Fruit fly (Drosophila melanogaster) whole organism, pupa: ENCODE results near the gene Lamtor1.

Source experiments
- CG10348 ChIP-seq: fragments of 200-800 bp; sonication (Bioruptor generic); IDR thresholded peaks from 2 replicates; pipeline ENCODE4 v1.3.6; 2022; ENCODE audit warnings: missing biosample characterization, missing genetic modification characterization
- CG12605 ChIP-seq: fragments of 200-800 bp; sonication (Bioruptor generic); IDR thresholded peaks from 2 replicates; pipeline ENCODE4 v1.3.6; 2022; ENCODE audit warnings: missing biosample characterization, missing genetic modification characterization
- CG13204 ChIP-seq: fragments of 200-800 bp; sonication (Bioruptor generic); optimal IDR thresholded peaks from 2 replicates; lab custom pipeline; 2018; ENCODE audit warnings: missing biosample characterization, mild to moderate bottlenecking, missing genetic modification characterization, moderate library complexity
- CG14655 ChIP-seq: fragments of 200-800 bp; sonication (Bioruptor generic); optimal IDR thresholded peaks from 3 replicates; lab custom pipeline; 2017; ENCODE audit warnings: mild to moderate bottlenecking, missing biosample characterization, missing genetic modification reagents, missing genetic modification characterization
- CG15710 ChIP-seq: fragments of 200-800 bp; sonication (Bioruptor generic); optimal IDR thresholded peaks from 2 replicates; lab custom pipeline; 2018; ENCODE audit warnings: missing biosample characterization, mild to moderate bottlenecking, missing genetic modification characterization, moderate library complexity
- CG17806 ChIP-seq: fragments of 200-800 bp; sonication (Bioruptor generic); optimal IDR thresholded peaks from 2 replicates; lab custom pipeline; 2018; ENCODE audit warnings: missing biosample characterization, mild to moderate bottlenecking, missing genetic modification characterization, moderate library complexity
- CG32121 ChIP-seq: fragments of 200-800 bp; sonication (Bioruptor generic); IDR thresholded peaks from 2 replicates; pipeline ENCODE4 v1.3.6; 2022; ENCODE audit warnings: missing biosample characterization, missing genetic modification characterization
- CG34367 ChIP-seq: fragments of 200-800 bp; sonication (Bioruptor generic); optimal IDR thresholded peaks from 2 replicates; lab custom pipeline; 2018; ENCODE audit warnings: missing biosample characterization, mild to moderate bottlenecking, missing genetic modification characterization
- CG4496 ChIP-seq: fragments of 200-800 bp; sonication (Bioruptor generic); IDR thresholded peaks from 3 replicates; pipeline ENCODE4 v1.3.6; 2022; ENCODE audit warnings: missing biosample characterization, missing genetic modification characterization
- CG8159 ChIP-seq: fragments of 200-800 bp; sonication (Bioruptor generic); optimal IDR thresholded peaks from 3 replicates; lab custom pipeline; 2018; ENCODE audit warnings: missing biosample characterization, mild to moderate bottlenecking, missing genetic modification characterization, moderate library complexity
- CG8301 ChIP-seq: fragments of 200-800 bp; sonication (Bioruptor generic); optimal IDR thresholded peaks from 2 replicates; lab custom pipeline; 2018; ENCODE audit warnings: missing biosample characterization, mild to moderate bottlenecking, missing genetic modification characterization
- CG9948 ChIP-seq: fragments of 200-800 bp; sonication (Bioruptor generic); optimal IDR thresholded peaks from 2 replicates; lab custom pipeline; 2018; ENCODE audit warnings: missing biosample characterization, mild to moderate bottlenecking, missing genetic modification characterization, moderate library complexity
- D1 ChIP-seq: fragments of 200-800 bp; sonication (Bioruptor generic); optimal IDR thresholded peaks from 2 replicates; lab custom pipeline; 2018; ENCODE audit warnings: missing biosample characterization, mild to moderate bottlenecking, missing genetic modification characterization, moderate library complexity
- EcR ChIP-seq: fragments of 200-800 bp; sonication (Bioruptor generic); optimal IDR thresholded peaks from 3 replicates; lab custom pipeline; 2019; ENCODE audit warnings: missing biosample characterization, missing genetic modification characterization, mild to moderate bottlenecking, moderate library complexity, missing genetic modification reagents
- Ets98B ChIP-seq: fragments of 200-800 bp; sonication (Bioruptor generic); IDR thresholded peaks from 2 replicates; pipeline ENCODE4 v1.3.6; 2022; ENCODE audit warnings: missing biosample characterization, missing genetic modification characterization
- Pif1A ChIP-seq: fragments of 200-800 bp; sonication (Bioruptor generic); optimal IDR thresholded peaks from 3 replicates; lab custom pipeline; 2016; ENCODE audit warnings: missing biosample characterization, missing genetic modification characterization
- Pif1B ChIP-seq: fragments of 200-800 bp; sonication (Bioruptor generic); optimal IDR thresholded peaks from 3 replicates; lab custom pipeline; 2016; ENCODE audit warnings: missing biosample characterization, missing genetic modification characterization
- Snoo ChIP-seq: fragments of 200-800 bp; sonication (Bioruptor generic); optimal IDR thresholded peaks from 3 replicates; lab custom pipeline; 2017; ENCODE audit warnings: missing biosample characterization, mild to moderate bottlenecking, missing genetic modification characterization, inconsistent platforms
- fd96Ca ChIP-seq: fragments of 200-800 bp; sonication (Bioruptor generic); IDR thresholded peaks from 3 replicates; pipeline ENCODE4 v1.3.6; 2022; ENCODE audit warnings: missing biosample characterization, missing genetic modification characterization
- gl ChIP-seq: fragments of 200-800 bp; sonication (Bioruptor generic); optimal IDR thresholded peaks from 2 replicates; lab custom pipeline; 2018; ENCODE audit warnings: missing biosample characterization, mild to moderate bottlenecking, missing genetic modification characterization
- rn ChIP-seq: fragments of 200-800 bp; sonication (Bioruptor generic); IDR thresholded peaks from 2 replicates; pipeline ENCODE4 v1.3.6; 2022; ENCODE audit warnings: missing biosample characterization, missing genetic modification characterization

Lamtor1 gene

DNA sequence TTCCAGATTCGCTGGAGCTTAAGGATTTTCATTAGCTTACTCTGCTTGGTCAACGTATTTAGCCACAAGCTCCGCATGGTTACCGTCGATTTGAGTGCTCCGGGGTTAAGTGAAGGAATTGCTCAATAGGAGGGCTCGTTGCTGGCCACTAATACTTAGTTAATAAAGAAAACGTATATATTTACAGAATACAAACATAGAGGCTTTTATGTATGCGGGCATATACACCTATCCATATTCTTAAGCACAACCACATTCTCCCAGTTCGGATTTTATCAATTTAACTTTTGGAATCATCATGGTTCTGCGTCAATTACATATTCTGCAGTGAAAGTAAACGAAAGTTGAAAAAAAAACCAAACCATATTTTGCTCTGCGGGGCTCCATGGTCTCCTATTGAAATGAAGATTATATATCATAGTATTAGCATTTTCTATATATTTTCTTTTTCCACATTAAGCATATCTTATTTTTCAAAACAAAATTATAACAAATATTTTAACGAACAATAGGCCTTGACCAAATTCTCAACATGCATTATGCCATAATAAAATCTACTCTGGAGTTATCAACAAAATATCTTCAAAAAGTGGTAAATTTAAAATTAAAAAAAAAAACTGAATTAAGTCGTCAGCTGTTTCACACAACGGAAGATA lies 28.6 kb downstream of the Lamtor1 start, which contains the start of the genes Tom20 and Gabat:
Tom20 (plus strand) TSS at position 564 of the 656 bp plus-strand sequence.
Gabat (minus strand) TSS at position 606 of the 656 bp plus-strand sequence.
- TF ChIP-seq D1 (tag; lab: Kevin White, UChicago) (no peak), CG8301 (tag; lab: Kevin White, UChicago) (no peak), CG9948 (tag; lab: Kevin White, UChicago) (no peak), CG32121 (GFP tag; lab: Robert Waterston, UW) (no peak), CG12605 (GFP tag; lab: Robert Waterston, UW) (no peak), CG14655 (GFP tag; lab: Kevin White, UChicago) (no peak), CG4496 (GFP tag; lab: Robert Waterston, UW) (no peak), EcR (GFP tag; lab: Kevin White, UChicago) (no peak), CG17806 (tag; lab: Kevin White, UChicago) (no peak), rn (GFP tag; lab: Robert Waterston, UW) (no peak), Ets98B (GFP tag; lab: Robert Waterston, UW) (no peak), Pif1A (GFP tag; lab: Kevin White, UChicago) (no peak)
- TF ChIP-seq, all 21 proteins: peak for 0

DNA sequence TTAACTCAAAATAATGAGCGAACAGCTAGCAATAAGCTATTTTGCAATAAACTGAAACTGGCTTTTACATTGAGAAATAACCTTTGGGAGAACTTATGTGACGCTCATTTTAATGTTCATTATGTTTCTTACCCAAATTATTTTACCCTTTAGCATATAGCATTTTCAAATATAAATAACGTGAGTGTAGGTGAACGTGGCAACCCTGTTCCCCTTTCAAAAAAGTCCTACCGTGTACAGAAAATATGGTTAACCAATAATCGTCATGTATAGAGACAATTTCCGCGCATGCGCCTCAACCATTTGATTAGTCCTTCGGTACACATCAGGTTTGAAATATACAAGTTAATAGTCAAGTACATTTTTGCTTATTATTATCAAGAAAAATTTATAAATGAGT lies 34.8 kb downstream of the Lamtor1 start:
- TF ChIP-seq Ets98B (GFP tag; lab: Robert Waterston, UW) (no peak), CG12605 (GFP tag; lab: Robert Waterston, UW) (no peak), Snoo (tag; lab: Kevin White, UChicago) (no peak)

dm6 chr3L:19991714-19992231 lies 37.0 kb downstream of the Lamtor1 start, which contains the start of the genes CG7646 and Nca:
CG7646 (plus strand) TSS chr3L:19991887.
Nca (plus strand) TSS chr3L:19991887.
- TF ChIP-seq fd96Ca (GFP tag; lab: Robert Waterston, UW), result no peak
- no peak for TF ChIP-seq CG12605 (GFP tag; lab: Robert Waterston, UW)
- TF ChIP-seq CG8159, result no peak
- TF ChIP-seq EcR (GFP tag; lab: Kevin White, UChicago), result no peak
- TF ChIP-seq CG10348 (GFP tag; lab: Robert Waterston, UW), result no peak
- peak; percentile 69 for TF ChIP-seq D1 (tag; lab: Kevin White, UChicago)
- TF ChIP-seq Ets98B (GFP tag; lab: Robert Waterston, UW), result no peak
- no peak for TF ChIP-seq gl (tag; lab: Kevin White, UChicago)

DNA sequence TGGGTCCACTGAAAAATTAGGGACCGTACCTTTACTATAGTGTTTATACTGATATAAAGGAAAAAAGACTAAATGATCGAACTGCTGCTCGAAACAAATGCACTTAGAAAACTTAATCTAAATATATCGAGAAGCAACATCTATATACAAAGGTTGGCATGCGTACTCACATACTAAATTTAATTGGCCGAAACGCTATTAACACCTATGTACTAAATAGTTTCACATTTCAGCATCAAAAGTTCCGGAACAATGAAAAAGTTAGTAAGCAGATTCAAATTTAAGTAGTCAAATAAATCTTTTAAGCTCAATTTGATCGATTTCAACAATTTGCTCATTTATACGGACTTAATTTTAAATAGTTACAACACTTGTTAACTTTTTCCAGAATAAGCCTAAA lies 37.7 kb downstream of the Lamtor1 start, which contains the start of gene fln:
fln (minus strand) TSS at position 101 of the 400 bp plus-strand sequence.
- TF ChIP-seq CG13204 (GFP tag; lab: Kevin White, UChicago) (no peak), rn (GFP tag; lab: Robert Waterston, UW) (no peak), CG9948 (tag; lab: Kevin White, UChicago) (no peak), CG4496 (GFP tag; lab: Robert Waterston, UW) (no peak), Ets98B (GFP tag; lab: Robert Waterston, UW) (no peak), CG8159 (no peak), Snoo (tag; lab: Kevin White, UChicago) (no peak), gl (tag; lab: Kevin White, UChicago) (no peak), EcR (GFP tag; lab: Kevin White, UChicago) (no peak), Pif1B (GFP tag; lab: Kevin White, UChicago) (no peak), Pif1A (GFP tag; lab: Kevin White, UChicago) (no peak), CG34367 (tag; lab: Kevin White, UChicago) (no peak), CG15710 (no peak), CG8301 (tag; lab: Kevin White, UChicago) (no peak), CG32121 (GFP tag; lab: Robert Waterston, UW) (no peak), fd96Ca (GFP tag; lab: Robert Waterston, UW) (no peak), CG10348 (GFP tag; lab: Robert Waterston, UW) (no peak), CG12605 (GFP tag; lab: Robert Waterston, UW) (no peak)

DNA sequence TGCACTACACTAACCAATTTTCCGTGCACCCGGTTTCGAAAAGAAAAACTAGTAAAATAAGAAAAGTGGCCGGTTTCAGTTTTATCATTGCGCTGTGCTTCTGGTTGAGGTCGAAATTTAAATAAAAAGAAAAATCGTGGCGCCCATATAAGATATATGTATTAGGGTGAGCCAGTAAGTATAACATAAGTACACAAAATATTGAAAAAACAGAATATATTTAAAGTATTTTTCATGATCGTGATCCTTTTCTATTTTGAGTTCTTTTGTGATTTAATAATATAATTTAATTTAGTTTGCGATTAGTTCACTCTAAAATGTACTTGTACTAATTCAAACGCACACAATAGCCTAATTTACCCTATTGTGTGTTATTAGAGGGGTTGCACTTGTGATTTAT lies 39.9 kb downstream of the Lamtor1 start, which contains the start of gene Csas:
Csas (minus strand) TSS at position 101 of the 400 bp plus-strand sequence.
- TF ChIP-seq D1 (tag; lab: Kevin White, UChicago) (no peak), rn (GFP tag; lab: Robert Waterston, UW) (no peak), CG9948 (tag; lab: Kevin White, UChicago) (no peak), gl (tag; lab: Kevin White, UChicago) (no peak), CG10348 (GFP tag; lab: Robert Waterston, UW) (no peak), CG13204 (GFP tag; lab: Kevin White, UChicago) (no peak), CG32121 (GFP tag; lab: Robert Waterston, UW) (no peak), fd96Ca (GFP tag; lab: Robert Waterston, UW) (no peak), CG4496 (GFP tag; lab: Robert Waterston, UW) (no peak), Ets98B (GFP tag; lab: Robert Waterston, UW) (no peak), CG8159 (no peak), CG15710 (no peak), CG14655 (GFP tag; lab: Kevin White, UChicago) (no peak), Pif1A (GFP tag; lab: Kevin White, UChicago) (no peak), Pif1B (GFP tag; lab: Kevin White, UChicago) (no peak), CG17806 (tag; lab: Kevin White, UChicago) (no peak), CG34367 (tag; lab: Kevin White, UChicago) (no peak)
